Worm (Caenorhabditis elegans) whole organism, dauer: ENCODE data around the gene T20B3.14.

Source experiments
- unc-62 ChIP-seq: sonication (generic microtip); optimal IDR thresholded peaks from 2 replicates; lab custom pipeline; 2017; ENCODE audit warnings: missing biosample characterization, missing genetic modification reagents, missing genetic modification characterization

Gene T20B3.14

ce11 chrV:16784806-16785205 is 36.3 kb downstream of the T20B3.14 start:
- no peak for TF ChIP-seq unc-62 (GFP tag; lab: Kevin White, UChicago)

- no peak for TF ChIP-seq unc-62 (GFP tag; lab: Kevin White, UChicago)
These were observed 39.1 kb downstream of the T20B3.14 start for ce11 chrV:16781974-16782373.

ce11 chrV:16780554-16780953 is 40.6 kb downstream of the T20B3.14 start:
- TF ChIP-seq unc-62 (GFP tag; lab: Kevin White, UChicago), result no peak

ce11 chrV:16779971-16780370 is 41.1 kb downstream of the T20B3.14 start:
- TF ChIP-seq unc-62 (GFP tag; lab: Kevin White, UChicago), result no peak

- TF ChIP-seq unc-62 (GFP tag; lab: Kevin White, UChicago), result no peak
These were observed 41.9 kb downstream of the T20B3.14 start for ce11 chrV:16779281-16779597.

- TF ChIP-seq unc-62 (GFP tag; lab: Kevin White, UChicago), result no peak
These were observed 42.4 kb downstream of the T20B3.14 start for ce11 chrV:16778540-16779280.

ce11 chrV:16774428-16774827 is 46.7 kb downstream of the T20B3.14 start:
- TF ChIP-seq unc-62 (GFP tag; lab: Kevin White, UChicago), result no peak
